Fruit fly (Drosophila melanogaster) whole organism, adult: ENCODE measurements around the gene CG2182.

Experiments used
- CG11617 ChIP-seq: fragments of 200-800 bp; sonication (Bioruptor generic); optimal IDR thresholded peaks from 2 replicates; lab custom pipeline; 2017; ENCODE audit warnings: mild to moderate bottlenecking, missing biosample characterization, missing genetic modification reagents, missing genetic modification characterization
- CG12768 ChIP-seq: fragments of 200-800 bp; sonication (Bioruptor generic); optimal IDR thresholded peaks from 2 replicates; lab custom pipeline; 2017; ENCODE audit warnings: missing biosample characterization, missing genetic modification characterization, mild to moderate bottlenecking, moderate library complexity, missing genetic modification reagents
- CG14711 ChIP-seq: fragments of 200-800 bp; sonication (Bioruptor generic); optimal IDR thresholded peaks from 2 replicates; lab custom pipeline; 2018; ENCODE audit warnings: missing biosample characterization, mild to moderate bottlenecking, missing genetic modification characterization, moderate library complexity
- CG1620 ChIP-seq: fragments of 200-800 bp; sonication (Bioruptor generic); optimal IDR thresholded peaks from 2 replicates; lab custom pipeline; 2016; ENCODE audit warnings: missing biosample characterization, missing genetic modification characterization
- CG33017 ChIP-seq: fragments of 200-800 bp; sonication (Bioruptor generic); optimal IDR thresholded peaks from 2 replicates; lab custom pipeline; 2018; ENCODE audit warnings: missing biosample characterization, mild to moderate bottlenecking, missing genetic modification characterization, moderate library complexity
- CG5204 ChIP-seq: fragments of 200-800 bp; sonication (Bioruptor generic); optimal IDR thresholded peaks from 2 replicates; lab custom pipeline; 2016; ENCODE audit warnings: missing biosample characterization, missing genetic modification characterization
- CG7045 ChIP-seq: fragments of 200-800 bp; sonication (Bioruptor generic); optimal IDR thresholded peaks from 2 replicates; lab custom pipeline; 2017; ENCODE audit warnings: missing biosample characterization, mild to moderate bottlenecking, missing genetic modification characterization
- CG7101 ChIP-seq: fragments of 200-800 bp; sonication (Bioruptor generic); optimal IDR thresholded peaks from 2 replicates; lab custom pipeline; 2018; ENCODE audit warnings: missing biosample characterization, mild to moderate bottlenecking, missing genetic modification characterization, moderate library complexity
- Clk ChIP-seq: fragments of 200-800 bp; sonication (Bioruptor generic); optimal IDR thresholded peaks from 2 replicates; lab custom pipeline; 2017; ENCODE audit warnings: missing biosample characterization, missing genetic modification characterization
- Crg-1 ChIP-seq: fragments of 200-800 bp; sonication (Bioruptor generic); optimal IDR thresholded peaks from 2 replicates; lab custom pipeline; 2016; ENCODE audit warnings: missing biosample characterization, missing genetic modification characterization
- Hr96 ChIP-seq: fragments of 200-800 bp; sonication (Bioruptor generic); optimal IDR thresholded peaks from 2 replicates; lab custom pipeline; 2016; ENCODE audit warnings: missing biosample characterization, missing genetic modification characterization
- Mnt ChIP-seq: fragments of 200-800 bp; sonication (Bioruptor generic); optimal IDR thresholded peaks from 2 replicates; lab custom pipeline; 2016; ENCODE audit warnings: missing biosample characterization, mild to moderate bottlenecking, missing genetic modification characterization
- bab1 ChIP-seq: fragments of 200-800 bp; sonication (Bioruptor generic); optimal IDR thresholded peaks from 3 replicates; lab custom pipeline; 2019; ENCODE audit warnings: missing biosample characterization, mild to moderate bottlenecking, missing genetic modification characterization, moderate library complexity
- cic ChIP-seq: fragments of 200-800 bp; sonication (Bioruptor generic); optimal IDR thresholded peaks from 2 replicates; lab custom pipeline; 2017; ENCODE audit warnings: missing biosample characterization, mild to moderate bottlenecking, missing genetic modification characterization, moderate library complexity
- cnc ChIP-seq, 2 experiments: fragments of >200 bp; optimal IDR thresholded peaks; 2 replicates each; lab custom pipeline; 2017
- kay ChIP-seq: fragments of 200-800 bp; sonication (Bioruptor generic); peaks from one replicate; lab custom pipeline; 2016; ENCODE audit warnings: missing biosample characterization, missing genetic modification characterization, borderline replicate concordance
- ovo ChIP-seq: fragments of 200-800 bp; sonication (Bioruptor generic); optimal IDR thresholded peaks from 2 replicates; lab custom pipeline; 2016; ENCODE audit warnings: missing biosample characterization, missing genetic modification characterization
- pad ChIP-seq: fragments of 200-800 bp; sonication (Bioruptor generic); optimal IDR thresholded peaks from 3 replicates; lab custom pipeline; 2017; ENCODE audit warnings: missing biosample characterization, missing genetic modification characterization, mild to moderate bottlenecking, moderate library complexity, missing genetic modification reagents
- tj ChIP-seq: fragments of 200-800 bp; sonication (Bioruptor generic); optimal IDR thresholded peaks from 3 replicates; lab custom pipeline; 2017; ENCODE audit warnings: missing biosample characterization, mild to moderate bottlenecking, missing genetic modification characterization, moderate library complexity
- toe ChIP-seq: fragments of 200-800 bp; sonication (Bioruptor generic); optimal IDR thresholded peaks from 2 replicates; lab custom pipeline; 2016; ENCODE audit warnings: missing biosample characterization, missing genetic modification characterization

CG2182 gene

dm6 chr3R:5659829-5660197 is at the start of gene CG2182:
Gene CG2182 (minus strand): TSS chr3R:5659912.
- no peak for TF ChIP-seq CG5204 (GFP tag; lab: Kevin White, UChicago)
- TF ChIP-seq Crg-1, result peak; percentile 9
- TF ChIP-seq kay (GFP tag; lab: Kevin White, UChicago), result no peak
- no peak for TF ChIP-seq CG14711 (tag; lab: Kevin White, UChicago)
- TF ChIP-seq CG1620 (GFP tag; lab: Kevin White, UChicago), result peak; percentile 60
- TF ChIP-seq CG33017 (tag; lab: Kevin White, UChicago), result no peak
- no peak for TF ChIP-seq bab1 (GFP tag; lab: Kevin White, UChicago)
- peak; percentile 38 for TF ChIP-seq toe (GFP tag; lab: Kevin White, UChicago)
- no peak for TF ChIP-seq ovo (GFP tag; lab: Kevin White, UChicago)
- TF ChIP-seq CG7045 (GFP tag; lab: Kevin White, UChicago), result no peak

- peak; percentile 47 for TF ChIP-seq toe (GFP tag; lab: Kevin White, UChicago)
- TF ChIP-seq bab1 (GFP tag; lab: Kevin White, UChicago), result peak; percentile 23
- TF ChIP-seq CG14711 (tag; lab: Kevin White, UChicago), result peak; percentile 11
- no peak for TF ChIP-seq kay (GFP tag; lab: Kevin White, UChicago)
Measured at dm6 chr3R:5705469-5706067, 45.9 kb upstream of the CG2182 start.

- TF ChIP-seq cnc (optimal IDR thresholded peaks at IDR 0.05; lab: Kevin White, UChicago), result no peak
- TF ChIP-seq bab1 (GFP tag; lab: Kevin White, UChicago), result no peak
- TF ChIP-seq Clk (GFP tag; lab: Kevin White, UChicago), result no peak
- TF ChIP-seq ovo (GFP tag; lab: Kevin White, UChicago), result no peak
- TF ChIP-seq kay (GFP tag; lab: Kevin White, UChicago), result no peak
Measured at dm6 chr3R:5704982-5705381, 45.3 kb upstream of the CG2182 start.

- TF ChIP-seq bab1 (GFP tag; lab: Kevin White, UChicago), result peak; percentile 19
- TF ChIP-seq Clk (GFP tag; lab: Kevin White, UChicago), result no peak
Measured at dm6 chr3R:5701104-5701503, 41.4 kb upstream of the CG2182 start.

dm6 chr3R:5696384-5696783 is 36.7 kb upstream of the CG2182 start:
- peak; percentile 23 for TF ChIP-seq CG7045 (GFP tag; lab: Kevin White, UChicago)
- TF ChIP-seq CG5204 (GFP tag; lab: Kevin White, UChicago), result no peak

dm6 chr3R:5694461-5694860 is 34.7 kb upstream of the CG2182 start:
- TF ChIP-seq CG12768 (GFP tag; lab: Kevin White, UChicago), result peak; percentile 55
- TF ChIP-seq toe (GFP tag; lab: Kevin White, UChicago), result no peak
- TF ChIP-seq pad (GFP tag; lab: Kevin White, UChicago), result peak; percentile 30
- peak; percentile 2 for TF ChIP-seq tj (GFP tag; lab: Kevin White, UChicago)
- no peak for TF ChIP-seq Clk (GFP tag; lab: Kevin White, UChicago)
- TF ChIP-seq kay (GFP tag; lab: Kevin White, UChicago), result peak; percentile 92
- no peak for TF ChIP-seq Mnt
- peak; percentile 34 for TF ChIP-seq CG5204 (GFP tag; lab: Kevin White, UChicago)
- TF ChIP-seq CG33017 (tag; lab: Kevin White, UChicago), result peak; percentile 84
- TF ChIP-seq CG7045 (GFP tag; lab: Kevin White, UChicago), result peak; percentile 70
- TF ChIP-seq CG11617, result peak; percentile 48
- TF ChIP-seq CG14711 (tag; lab: Kevin White, UChicago), result peak; percentile 71
- TF ChIP-seq bab1 (GFP tag; lab: Kevin White, UChicago), result peak; percentile 94
- peak; percentile 28 for TF ChIP-seq ovo (GFP tag; lab: Kevin White, UChicago)
- TF ChIP-seq Hr96 (GFP tag; lab: Kevin White, UChicago), result peak; percentile 63
- TF ChIP-seq cnc (optimal IDR thresholded peaks at IDR 0.05; lab: Kevin White, UChicago), result no peak
- peak; percentile 52 for TF ChIP-seq Crg-1
- TF ChIP-seq CG7101 (tag; lab: Kevin White, UChicago), result peak; percentile 83
- peak; percentile 11 for TF ChIP-seq CG1620 (GFP tag; lab: Kevin White, UChicago)

dm6 chr3R:5693186-5693585 is 33.5 kb upstream of the CG2182 start, which contains the start of gene CG2104:
Gene CG2104 (minus strand): TSS chr3R:5693286.
- TF ChIP-seq cic (GFP tag; lab: Kevin White, UChicago) (no peak), Mnt (no peak), Hr96 (GFP tag; lab: Kevin White, UChicago) (no peak), Clk (GFP tag; lab: Kevin White, UChicago) (no peak), bab1 (GFP tag; lab: Kevin White, UChicago) (no peak)

- no peak for TF ChIP-seq CG7101 (tag; lab: Kevin White, UChicago)
- no peak for TF ChIP-seq Crg-1
- no peak for TF ChIP-seq ovo (GFP tag; lab: Kevin White, UChicago)
- no peak for TF ChIP-seq kay (GFP tag; lab: Kevin White, UChicago)
- TF ChIP-seq pad (GFP tag; lab: Kevin White, UChicago), result no peak
- TF ChIP-seq tj (GFP tag; lab: Kevin White, UChicago), result no peak
- TF ChIP-seq CG11617, result no peak
- no peak for TF ChIP-seq CG14711 (tag; lab: Kevin White, UChicago)
- no peak for TF ChIP-seq CG33017 (tag; lab: Kevin White, UChicago)
- TF ChIP-seq Hr96 (GFP tag; lab: Kevin White, UChicago), result no peak
- no peak for TF ChIP-seq CG7045 (GFP tag; lab: Kevin White, UChicago)
- no peak for TF ChIP-seq bab1 (GFP tag; lab: Kevin White, UChicago)
- no peak for TF ChIP-seq cnc (optimal IDR thresholded peaks at IDR 0.05; lab: Kevin White, UChicago)
- TF ChIP-seq cic (GFP tag; lab: Kevin White, UChicago), result no peak
- no peak for TF ChIP-seq Clk (GFP tag; lab: Kevin White, UChicago)
- TF ChIP-seq Mnt, result no peak
Measured at dm6 chr3R:5691042-5691441, 31.3 kb upstream of the CG2182 start.
